Worm (Caenorhabditis elegans) whole organism, L4/young adult: ENCODE results near the gene idpc-5.

ENCODE experiments used
- W03F9.2 ChIP-seq: fragments of 150-350 bp; optimal IDR thresholded peaks from 2 replicates; lab custom pipeline; 2014; ENCODE audit warnings: missing biosample characterization, missing genetic modification characterization
- dao-5 ChIP-seq: sonication (generic microtip); optimal IDR thresholded peaks from 2 replicates; lab custom pipeline; 2016; ENCODE audit warnings: missing genotype, missing genetic modification characterization, moderate library complexity, missing compliant biosample characterization
- him-1 ChIP-seq: sonication (generic microtip); optimal IDR thresholded peaks from 2 replicates; lab custom pipeline; 2016; ENCODE audit warnings: missing genotype, missing genetic modification reagents, missing genetic modification characterization, missing compliant biosample characterization

idpc-5 gene

ce11 chrV:9629114-9629513 is 6.4 kb upstream of the idpc-5 start, which contains the start of gene idpc-3:
TSS of gene idpc-3 (minus strand) at chrV:9629214.
- TF ChIP-seq him-1 (tag; lab: Kevin White, UChicago) (no peak), W03F9.2 (tag; lab: Kevin White, UChicago) (no peak), dao-5 (tag; lab: Kevin White, UChicago) (no peak)

ce11 chrV:9628603-9629002 is 5.9 kb upstream of the idpc-5 start:
- no peak for TF ChIP-seq W03F9.2 (tag; lab: Kevin White, UChicago)
- no peak for TF ChIP-seq dao-5 (tag; lab: Kevin White, UChicago)
- TF ChIP-seq him-1 (tag; lab: Kevin White, UChicago) = no peak

ce11 chrV:9625604-9626446 is 3.1 kb upstream of the idpc-5 start, which contains the start of gene T06E4.7:
TSS of gene T06E4.7 (plus strand) at chrV:9626396.
- TF ChIP-seq dao-5 (tag; lab: Kevin White, UChicago) (no peak), W03F9.2 (tag; lab: Kevin White, UChicago) (no peak), him-1 (tag; lab: Kevin White, UChicago) (no peak)

ce11 chrV:9625122-9625521 is 2.4 kb upstream of the idpc-5 start, which contains the start of gene idpc-4:
TSS of gene idpc-4 (plus strand) at chrV:9625422.
- TF ChIP-seq W03F9.2 (tag; lab: Kevin White, UChicago) (no peak), dao-5 (tag; lab: Kevin White, UChicago) (no peak), him-1 (tag; lab: Kevin White, UChicago) (no peak)

- no peak for TF ChIP-seq dao-5 (tag; lab: Kevin White, UChicago)
- TF ChIP-seq him-1 (tag; lab: Kevin White, UChicago) = no peak
- no peak for TF ChIP-seq W03F9.2 (tag; lab: Kevin White, UChicago)
Measured at ce11 chrV:9621437-9621836, 1.3 kb downstream of the idpc-5 start.

ce11 chrV:9620417-9620816 is 2.3 kb downstream of the idpc-5 start:
- TF ChIP-seq W03F9.2 (tag; lab: Kevin White, UChicago) (no peak), dao-5 (tag; lab: Kevin White, UChicago) (no peak), him-1 (tag; lab: Kevin White, UChicago) (no peak)

ce11 chrV:9619850-9620249 is 2.9 kb downstream of the idpc-5 start, which contains the start of gene idpc-6:
TSS of gene idpc-6 (plus strand) at chrV:9620150.
- TF ChIP-seq W03F9.2 (tag; lab: Kevin White, UChicago) (no peak), dao-5 (tag; lab: Kevin White, UChicago) (no peak), him-1 (tag; lab: Kevin White, UChicago) (no peak)

- no peak for TF ChIP-seq W03F9.2 (tag; lab: Kevin White, UChicago)
- no peak for TF ChIP-seq dao-5 (tag; lab: Kevin White, UChicago)
- TF ChIP-seq him-1 (tag; lab: Kevin White, UChicago) = no peak
Measured at ce11 chrV:9618919-9619318, 3.8 kb downstream of the idpc-5 start, which contains the start of gene idpc-7. TSS of gene idpc-7 (minus strand) at chrV:9619019.

- TF ChIP-seq him-1 (tag; lab: Kevin White, UChicago) = no peak
- no peak for TF ChIP-seq W03F9.2 (tag; lab: Kevin White, UChicago)
- TF ChIP-seq dao-5 (tag; lab: Kevin White, UChicago) = no peak
Measured at ce11 chrV:9618420-9618819, 4.3 kb downstream of the idpc-5 start.

- TF ChIP-seq dao-5 (tag; lab: Kevin White, UChicago) (no peak), him-1 (tag; lab: Kevin White, UChicago) (no peak), W03F9.2 (tag; lab: Kevin White, UChicago) (no peak)
Measured at ce11 chrV:9616687-9617086, 6.0 kb downstream of the idpc-5 start.

ce11 chrV:9616130-9616529 is 6.6 kb downstream of the idpc-5 start:
- TF ChIP-seq dao-5 (tag; lab: Kevin White, UChicago) = no peak
- no peak for TF ChIP-seq W03F9.2 (tag; lab: Kevin White, UChicago)
- TF ChIP-seq him-1 (tag; lab: Kevin White, UChicago) = no peak

- TF ChIP-seq W03F9.2 (tag; lab: Kevin White, UChicago) (no peak), him-1 (tag; lab: Kevin White, UChicago) (no peak), dao-5 (tag; lab: Kevin White, UChicago) (no peak)
Measured at ce11 chrV:9615725-9616124, 7.0 kb downstream of the idpc-5 start, which contains the start of gene pqn-63. TSS of gene pqn-63 (plus strand) at chrV:9616031.

- no peak for TF ChIP-seq him-1 (tag; lab: Kevin White, UChicago)
- TF ChIP-seq dao-5 (tag; lab: Kevin White, UChicago) = no peak
- TF ChIP-seq W03F9.2 (tag; lab: Kevin White, UChicago) = no peak
Measured at ce11 chrV:9609217-9609616, 13.5 kb downstream of the idpc-5 start.
